Fruit fly (Drosophila melanogaster) whole organism, embryonic: ENCODE data around the gene por.

Source experiments
- ATbp ChIP-seq: fragments of 200-800 bp; sonication (Bioruptor generic); optimal IDR thresholded peaks from 2 replicates; lab custom pipeline; 2017; ENCODE audit warnings: missing biosample characterization, mild to moderate bottlenecking, missing genetic modification characterization, missing genetic modification reagents
- Awh ChIP-seq: fragments of 200-800 bp; sonication (Bioruptor generic); IDR thresholded peaks from 2 replicates; pipeline ENCODE4, ENCODE4 v1.3.6; 2022; ENCODE audit warnings: missing biosample characterization, missing genetic modification characterization
- Bteb2 ChIP-seq: fragments of 200-800 bp; sonication (Bioruptor generic); optimal IDR thresholded peaks from 2 replicates; lab custom pipeline; 2016; ENCODE audit warnings: missing biosample characterization, missing genetic modification characterization
- C15 ChIP-seq: fragments of 200-800 bp; sonication (Bioruptor generic); IDR thresholded peaks from 3 replicates; pipeline ENCODE4 v1.3.6; 2022; ENCODE audit warnings: missing biosample characterization, missing genetic modification characterization
- CG10462 ChIP-seq: fragments of 200-800 bp; sonication (Bioruptor generic); optimal IDR thresholded peaks from 2 replicates; lab custom pipeline; 2016; ENCODE audit warnings: missing biosample characterization, missing genetic modification characterization
- CG10979 ChIP-seq: fragments of 200-800 bp; sonication (Bioruptor generic); optimal IDR thresholded peaks from 2 replicates; lab custom pipeline; 2018; ENCODE audit warnings: missing biosample characterization, mild to moderate bottlenecking, missing genetic modification characterization, moderate library complexity
- CG11085 ChIP-seq: fragments of 200-800 bp; sonication (Bioruptor generic); IDR thresholded peaks from 2 replicates; pipeline ENCODE4 v1.3.6; 2022; ENCODE audit warnings: missing biosample characterization, missing genetic modification characterization
- CG11504 ChIP-seq: fragments of 200-800 bp; sonication (Bioruptor generic); optimal IDR thresholded peaks from 3 replicates; lab custom pipeline; 2019; ENCODE audit warnings: missing biosample characterization, mild to moderate bottlenecking, missing genetic modification characterization, moderate library complexity
- CG11723 ChIP-seq: fragments of 200-800 bp; sonication (Bioruptor generic); optimal IDR thresholded peaks from 2 replicates; lab custom pipeline; 2017; ENCODE audit warnings: missing biosample characterization, mild to moderate bottlenecking, missing genetic modification characterization
- CG12299 ChIP-seq: fragments of 200-800 bp; sonication (Bioruptor generic); optimal IDR thresholded peaks from 2 replicates; lab custom pipeline; 2018; ENCODE audit warnings: missing biosample characterization, mild to moderate bottlenecking, missing genetic modification characterization
- CG13123 ChIP-seq: fragments of 200-800 bp; sonication (Bioruptor generic); optimal IDR thresholded peaks from 2 replicates; lab custom pipeline; 2016; ENCODE audit warnings: missing biosample characterization, missing genetic modification characterization
- CG13624 ChIP-seq: fragments of 200-800 bp; sonication (Bioruptor generic); optimal IDR thresholded peaks from 2 replicates; lab custom pipeline; 2016; ENCODE audit warnings: missing biosample characterization, missing genetic modification characterization
- CG14965 ChIP-seq: fragments of 200-800 bp; sonication (Bioruptor generic); optimal IDR thresholded peaks from 2 replicates; lab custom pipeline; 2016; ENCODE audit warnings: missing biosample characterization, missing genetic modification characterization, borderline replicate concordance
- CG16779 ChIP-seq: fragments of 200-800 bp; sonication (Bioruptor generic); IDR thresholded peaks from 2 replicates; pipeline ENCODE4 v1.3.6; 2022; ENCODE audit warnings: missing biosample characterization, missing genetic modification characterization
- CG17359 ChIP-seq: fragments of 200-800 bp; sonication (Bioruptor generic); optimal IDR thresholded peaks from 3 replicates; lab custom pipeline; 2018; ENCODE audit warnings: missing biosample characterization, mild to moderate bottlenecking, missing genetic modification characterization, moderate library complexity
- CG17568 ChIP-seq: fragments of 200-800 bp; sonication (Bioruptor generic); optimal IDR thresholded peaks from 2 replicates; lab custom pipeline; 2018; ENCODE audit warnings: missing biosample characterization, mild to moderate bottlenecking, missing genetic modification characterization, moderate library complexity
- CG18476 ChIP-seq: fragments of 200-800 bp; sonication (Bioruptor generic); optimal IDR thresholded peaks from 2 replicates; lab custom pipeline; 2016; ENCODE audit warnings: missing biosample characterization, mild to moderate bottlenecking, missing genetic modification characterization
- CG2678 ChIP-seq: fragments of 200-800 bp; sonication (Bioruptor generic); optimal IDR thresholded peaks from 3 replicates; lab custom pipeline; 2019; ENCODE audit warnings: missing biosample characterization, mild to moderate bottlenecking, missing genetic modification characterization, moderate library complexity
- CG30020 ChIP-seq: fragments of 200-800 bp; optimal IDR thresholded peaks from 2 replicates; lab custom pipeline; 2019; ENCODE audit warnings: missing biosample characterization, mild to moderate bottlenecking, missing genetic modification characterization, moderate library complexity
- CG31224 ChIP-seq: fragments of 200-800 bp; sonication (Bioruptor generic); IDR thresholded peaks from 2 replicates; pipeline ENCODE4 v1.3.6; 2022; ENCODE audit warnings: missing biosample characterization, missing genetic modification characterization
- CG7745 ChIP-seq: fragments of 200-800 bp; sonication (Bioruptor generic); optimal IDR thresholded peaks from 2 replicates; lab custom pipeline; 2018; ENCODE audit warnings: missing biosample characterization, mild to moderate bottlenecking, missing genetic modification characterization, moderate library complexity
- CG7839 ChIP-seq: fragments of 200-800 bp; sonication (Bioruptor generic); optimal IDR thresholded peaks from 3 replicates; lab custom pipeline; 2018; ENCODE audit warnings: missing biosample characterization, mild to moderate bottlenecking, missing genetic modification characterization, moderate library complexity
- CG7987 ChIP-seq: fragments of 200-800 bp; sonication (Bioruptor generic); optimal IDR thresholded peaks from 2 replicates; lab custom pipeline; 2018; ENCODE audit warnings: missing biosample characterization, mild to moderate bottlenecking, missing genetic modification characterization, moderate library complexity
- CG9797 ChIP-seq: fragments of 200-800 bp; sonication (Bioruptor generic); optimal IDR thresholded peaks from 3 replicates; lab custom pipeline; 2018; ENCODE audit warnings: missing biosample characterization, mild to moderate bottlenecking, missing genetic modification characterization
- CG9817 ChIP-seq: fragments of 200-800 bp; sonication (Bioruptor generic); optimal IDR thresholded peaks from 2 replicates; lab custom pipeline; 2018; ENCODE audit warnings: missing biosample characterization, mild to moderate bottlenecking, missing genetic modification characterization, moderate library complexity
- Doc2 ChIP-seq: fragments of 200-800 bp; sonication (Bioruptor generic); IDR thresholded peaks from 2 replicates; pipeline ENCODE4 v1.3.6; 2022; ENCODE audit warnings: missing biosample characterization, missing genetic modification characterization
- Drgx ChIP-seq: fragments of 200-800 bp; sonication (Bioruptor generic); IDR thresholded peaks from 2 replicates; pipeline ENCODE4 v1.3.6; 2022; ENCODE audit warnings: missing biosample characterization, missing genetic modification characterization
- Ets65A ChIP-seq: fragments of 200-800 bp; sonication (Bioruptor generic); peaks from one replicate; lab custom pipeline; 2016; ENCODE audit warnings: missing biosample characterization, missing genetic modification characterization
- HLH4C ChIP-seq: fragments of 200-800 bp; sonication (Bioruptor generic); IDR thresholded peaks from 3 replicates; pipeline ENCODE4 v1.3.6; 2022; ENCODE audit warnings: missing biosample characterization, missing genetic modification characterization; ENCODE audit not compliant: partially characterized antibody
- Hand ChIP-seq: fragments of 200-800 bp; sonication (Bioruptor generic); optimal IDR thresholded peaks from 2 replicates; lab custom pipeline; 2017; ENCODE audit warnings: mild to moderate bottlenecking, missing biosample characterization, missing genetic modification reagents, missing genetic modification characterization
- HmgZ ChIP-seq: fragments of 200-800 bp; sonication (Bioruptor generic); optimal IDR thresholded peaks from 2 replicates; lab custom pipeline; 2018; ENCODE audit warnings: missing biosample characterization, mild to moderate bottlenecking, missing genetic modification characterization
- MTF-1 ChIP-seq: fragments of 200-800 bp; sonication (Bioruptor generic); optimal IDR thresholded peaks from 2 replicates; lab custom pipeline; 2018; ENCODE audit warnings: missing biosample characterization, mild to moderate bottlenecking, missing genetic modification characterization, borderline replicate concordance
- Oaz ChIP-seq: fragments of 200-800 bp; sonication (Bioruptor generic); IDR thresholded peaks from 2 replicates; pipeline ENCODE4 v1.3.6; 2022; ENCODE audit warnings: missing biosample characterization, missing genetic modification characterization
- Ravus ChIP-seq: fragments of 200-800 bp; sonication (Bioruptor generic); IDR thresholded peaks from 2 replicates; pipeline ENCODE4 v1.3.6; 2022; ENCODE audit warnings: missing biosample characterization, missing genetic modification characterization
- Ssrp ChIP-seq: fragments of 200-800 bp; sonication (Bioruptor generic); optimal IDR thresholded peaks from 2 replicates; lab custom pipeline; 2018; ENCODE audit warnings: missing biosample characterization, mild to moderate bottlenecking, missing genetic modification characterization, moderate library complexity
- Xrp1 ChIP-seq: fragments of 200-800 bp; sonication (Bioruptor generic); IDR thresholded peaks from 2 replicates; pipeline ENCODE4 v1.3.6; 2022; ENCODE audit warnings: missing biosample characterization, missing genetic modification characterization
- ci ChIP-seq: fragments of 200-800 bp; sonication (Bioruptor generic); IDR thresholded peaks from 3 replicates; pipeline ENCODE4 v1.3.6; 2022; ENCODE audit warnings: missing biosample characterization, missing genetic modification characterization
- dan ChIP-seq: fragments of 200-800 bp; sonication (Bioruptor generic); IDR thresholded peaks from 2 replicates; pipeline ENCODE4 v1.3.6; 2022; ENCODE audit warnings: missing biosample characterization, missing genetic modification characterization
- danr ChIP-seq: fragments of 200-800 bp; sonication (Bioruptor generic); IDR thresholded peaks from 2 replicates; pipeline ENCODE4 v1.3.6; 2022; ENCODE audit warnings: missing biosample characterization, missing genetic modification characterization
- dmrt11E ChIP-seq: fragments of 200-800 bp; sonication (Bioruptor generic); optimal IDR thresholded peaks from 3 replicates; lab custom pipeline; 2018; ENCODE audit warnings: missing biosample characterization, mild to moderate bottlenecking, missing genetic modification characterization, moderate library complexity
- fd3F ChIP-seq: fragments of 200-800 bp; sonication (Bioruptor generic); optimal IDR thresholded peaks from 2 replicates; lab custom pipeline; 2018; ENCODE audit warnings: missing biosample characterization, mild to moderate bottlenecking, missing genetic modification characterization, moderate library complexity
- gem ChIP-seq: fragments of 200-800 bp; sonication (Bioruptor generic); optimal IDR thresholded peaks from 2 replicates; lab custom pipeline; 2019; ENCODE audit warnings: missing biosample characterization, mild to moderate bottlenecking, missing genetic modification characterization, moderate library complexity
- jumu ChIP-seq: fragments of 200-800 bp; sonication (Bioruptor generic); optimal IDR thresholded peaks from 3 replicates; lab custom pipeline; 2016; ENCODE audit warnings: missing biosample characterization, missing genetic modification characterization
- lilli ChIP-seq: fragments of 200-800 bp; sonication (Bioruptor generic); optimal IDR thresholded peaks from 3 replicates; lab custom pipeline; 2016; ENCODE audit warnings: missing biosample characterization, missing genetic modification characterization
- nom ChIP-seq: fragments of 200-800 bp; sonication (Bioruptor generic); optimal IDR thresholded peaks from 2 replicates; lab custom pipeline; 2017; ENCODE audit warnings: missing biosample characterization, missing genetic modification characterization, mild to moderate bottlenecking, moderate library complexity, missing genetic modification reagents
- oc ChIP-seq: fragments of 200-800 bp; sonication (Bioruptor generic); optimal IDR thresholded peaks from 2 replicates; lab custom pipeline; 2018; ENCODE audit warnings: missing biosample characterization, mild to moderate bottlenecking, missing genetic modification characterization, moderate library complexity
- otp ChIP-seq: fragments of 200-800 bp; sonication (Bioruptor generic); IDR thresholded peaks from 3 replicates; pipeline ENCODE4, ENCODE4 v1.3.6; 2022; ENCODE audit warnings: missing biosample characterization, missing genetic modification characterization
- pnt ChIP-seq: fragments of 200-800 bp; sonication (Bioruptor generic); optimal IDR thresholded peaks from 3 replicates; lab custom pipeline; 2016; ENCODE audit warnings: missing biosample characterization, missing genetic modification characterization
- sens ChIP-seq: fragments of 200-800 bp; sonication (Bioruptor generic); peaks from one replicate; lab custom pipeline; 2016; ENCODE audit warnings: missing biosample characterization, missing genetic modification characterization
- sim ChIP-seq: fragments of 200-800 bp; sonication (Bioruptor generic); IDR thresholded peaks from 2 replicates; pipeline ENCODE4 v1.3.6; 2022; ENCODE audit warnings: missing biosample characterization, missing genetic modification characterization
- zen2 ChIP-seq: fragments of 200-800 bp; sonication (Bioruptor generic); IDR thresholded peaks from 3 replicates; pipeline ENCODE4 v1.3.6; 2022; ENCODE audit warnings: missing biosample characterization, missing genetic modification characterization; ENCODE audit not compliant: partially characterized antibody

por gene

dm6 chrX:18404632-18405238 lies 25.1 kb upstream of the por start (continued):
- TF ChIP-seq dan (GFP tag; lab: Robert Waterston, UW) (no peak), CG7839 (tag; lab: Kevin White, UChicago) (peak; percentile 54), CG7987 (GFP tag; lab: Kevin White, UChicago) (no peak), CG18476 (peak; percentile 4), CG7745 (tag; lab: Kevin White, UChicago) (no peak), CG17359 (tag; lab: Kevin White, UChicago) (no peak), CG2678 (peak; percentile 55), ci (GFP tag; lab: Robert Waterston, UW) (no peak), sens (GFP tag; lab: Kevin White, UChicago) (peak; percentile 72), C15 (GFP tag; lab: Robert Waterston, UW) (no peak), Hand (GFP tag; lab: Kevin White, UChicago) (no peak), CG13123 (no peak), CG12299 (tag; lab: Kevin White, UChicago) (no peak), CG30020 (tag; lab: Kevin White, UChicago) (no peak), danr (GFP tag; lab: Robert Waterston, UW) (no peak), Xrp1 (GFP tag; lab: Robert Waterston, UW) (no peak), CG10979 (tag; lab: Kevin White, UChicago) (peak; percentile 39), jumu (no peak), Doc2 (no peak), Ssrp (tag; lab: Kevin White, UChicago) (peak; percentile 31), sim (GFP tag; lab: Robert Waterston, UW) (no peak), dmrt11E (peak; percentile 13), Ravus (no peak), CG10462 (GFP tag; lab: Kevin White, UChicago) (no peak), Awh (GFP tag; lab: Robert Waterston, UW) (no peak), CG11504 (tag; lab: Kevin White, UChicago) (peak; percentile 35), CG11085 (GFP tag; lab: Robert Waterston, UW) (no peak), nom (GFP tag; lab: Kevin White, UChicago) (peak; percentile 33), CG14965 (GFP tag; lab: Kevin White, UChicago) (no peak), fd3F (no peak), CG9817 (tag; lab: Kevin White, UChicago) (peak; percentile 32), CG17568 (no peak), HmgZ (tag; lab: Kevin White, UChicago) (peak; percentile 8), CG16779 (GFP tag; lab: Robert Waterston, UW) (no peak), CG13624 (GFP tag; lab: Kevin White, UChicago) (peak; percentile 7), lilli (peak; percentile 12), Ets65A (peak; percentile 90), gem (peak; percentile 59), CG9797 (GFP tag; lab: Kevin White, UChicago) (no peak), Bteb2 (GFP tag; lab: Kevin White, UChicago) (no peak), zen2 (peak; percentile 76; the same call in 2 of the 3 replicates), oc (no peak), otp (no peak), HLH4C (GFP tag; lab: Robert Waterston, UW) (no peak), CG11723 (GFP tag; lab: Kevin White, UChicago) (no peak), ATbp (no peak), CG31224 (GFP tag; lab: Robert Waterston, UW) (no peak), MTF-1 (GFP tag; lab: Kevin White, UChicago) (no peak), Oaz (GFP tag; lab: Robert Waterston, UW) (no peak), pnt (GFP tag; lab: Kevin White, UChicago) (no peak), Drgx (GFP tag; lab: Robert Waterston, UW) (no peak)
